Fruit fly (Drosophila melanogaster): ENCODE data around the gene mat.

- TF ChIP-seq ovo (GFP tag; optimal IDR thresholded peaks at IDR 0.05), result no peak
- no peak for TF ChIP-seq Crg-1 (GFP tag; optimal IDR thresholded peaks at IDR 0.05)
- no peak for TF ChIP-seq cic (GFP tag; optimal IDR thresholded peaks at IDR 0.05)
- no peak for TF ChIP-seq kay (GFP tag; ENCODE audit: borderline replicate concordance)
- TF ChIP-seq Hr96 (GFP tag; optimal IDR thresholded peaks at IDR 0.05), result no peak
- TF ChIP-seq CG5204 (GFP tag; optimal IDR thresholded peaks at IDR 0.05), result no peak
- TF ChIP-seq CG14711 (tag; optimal IDR thresholded peaks at IDR 0.05), result no peak
- TF ChIP-seq tj (GFP tag; optimal IDR thresholded peaks at IDR 0.05), result no peak
- TF ChIP-seq CG7101 (tag; optimal IDR thresholded peaks at IDR 0.05), result no peak
- no peak for TF ChIP-seq Mnt (GFP tag; optimal IDR thresholded peaks at IDR 0.05)
These were observed 5.6 kb upstream of the mat start, which contains the start of gene CG34057 for dm6 chr3L:897080-897479.
